Worm (Caenorhabditis elegans) whole organism, L4 larva: ENCODE results near the gene npr-25.
A peak's percentile ranks its signal among the peaks of the same experiment; 100 is the strongest.

Experiments
- F44E2.7 ChIP-seq: fragments of 200-800 bp; sonication (Bioruptor generic); IDR thresholded peaks from 2 replicates; pipeline ENCODE4 v2.1.2; 2022; ENCODE audit warnings: missing genetic modification characterization, missing compliant biosample characterization
- F49E8.2 ChIP-seq: sonication (generic microtip); optimal IDR thresholded peaks from 2 replicates; lab custom pipeline; 2016; ENCODE audit warnings: missing compliant biosample characterization, mild to moderate bottlenecking, missing genetic modification characterization, borderline replicate concordance
- T20F7.1 ChIP-seq: fragments of 200-800 bp; sonication (Bioruptor generic); optimal IDR thresholded peaks from 2 replicates; lab custom pipeline; 2018; ENCODE audit warnings: mild to moderate bottlenecking, missing genetic modification characterization, missing compliant biosample characterization
- Y5F2A.4 ChIP-seq: fragments of 200-800 bp; sonication (Bioruptor generic); optimal IDR thresholded peaks from 2 replicates; lab custom pipeline; 2018; ENCODE audit warnings: mild to moderate bottlenecking, missing genetic modification characterization, missing compliant biosample characterization
- aha-1 ChIP-seq: fragments of 150-350 bp; peaks from one replicate; lab custom pipeline; 2014; ENCODE audit warnings: missing biosample characterization, missing genetic modification characterization
- ceh-20 ChIP-seq: fragments of 200-800 bp; sonication (Bioruptor generic); IDR thresholded peaks from 2 replicates; pipeline ENCODE4 v1.3.6; 2022; ENCODE audit warnings: missing genetic modification reagents, missing genetic modification characterization, missing compliant biosample characterization
- ceh-82 ChIP-seq: sonication (generic microtip); optimal IDR thresholded peaks from 2 replicates; lab custom pipeline; 2017; ENCODE audit warnings: missing biosample characterization, missing genetic modification characterization
- daf-16 ChIP-seq, 3 experiments: sonication (generic microtip); optimal IDR thresholded peaks; 2 replicates each; lab custom pipeline; 2016 to 2017; ENCODE audit warnings: missing genetic modification characterization in 3 of 3, missing genetic modification reagents in 3 of 3, mild to moderate bottlenecking in 2 of 3, missing compliant biosample characterization in 2 of 3, missing biosample characterization in 1 of 3, moderate library complexity in 1 of 3
- dmd-6 ChIP-seq: fragments of 200-800 bp; sonication (Bioruptor generic); IDR thresholded peaks from 2 replicates; pipeline ENCODE4 v1.3.6; 2022; ENCODE audit warnings: missing genetic modification reagents, missing genetic modification characterization, missing compliant biosample characterization
- dmd-8 ChIP-seq: fragments of 200-800 bp; sonication (Bioruptor generic); IDR thresholded peaks from 2 replicates; pipeline ENCODE4 v1.3.6; 2022; ENCODE audit warnings: missing genetic modification characterization, missing compliant biosample characterization
- dve-1 ChIP-seq: sonication (generic microtip); optimal IDR thresholded peaks from 2 replicates; lab custom pipeline; 2017; ENCODE audit warnings: antibody characterized with exemption, mild to moderate bottlenecking, missing genetic modification characterization, missing compliant biosample characterization; ENCODE audit not compliant: insufficient read depth
- egl-43 ChIP-seq: fragments of 200-800 bp; sonication (Bioruptor generic); IDR thresholded peaks from 2 replicates; pipeline ENCODE4 v1.3.6; 2022; ENCODE audit warnings: missing genetic modification reagents, missing genetic modification characterization, missing compliant biosample characterization
- fkh-10 ChIP-seq: fragments of 150-350 bp; optimal IDR thresholded peaks from 2 replicates; lab custom pipeline; 2014; ENCODE audit warnings: missing biosample characterization, missing genetic modification reagents, missing genetic modification characterization
- fos-1 ChIP-seq: fragments of 150-350 bp; optimal IDR thresholded peaks from 2 replicates; lab custom pipeline; 2014; ENCODE audit warnings: missing biosample characterization, missing genetic modification characterization
- hlh-11 ChIP-seq: fragments of 200-800 bp; sonication (Bioruptor generic); optimal IDR thresholded peaks from 2 replicates; lab custom pipeline; 2018; ENCODE audit warnings: mild to moderate bottlenecking, missing genetic modification characterization, missing compliant biosample characterization
- jun-1 ChIP-seq: fragments of 150-350 bp; optimal IDR thresholded peaks from 2 replicates; lab custom pipeline; 2014; ENCODE audit warnings: missing biosample characterization, missing genetic modification reagents, missing genetic modification characterization
- lin-13 ChIP-seq: fragments of 150-350 bp; optimal IDR thresholded peaks from 2 replicates; lab custom pipeline; 2014; ENCODE audit warnings: missing biosample characterization, missing genetic modification reagents, missing genetic modification characterization
- lin-38 ChIP-seq: fragments of 200-800 bp; sonication (Bioruptor generic); IDR thresholded peaks from 2 replicates; pipeline ENCODE4 v1.3.6; 2022; ENCODE audit warnings: missing genetic modification reagents, missing genetic modification characterization, missing compliant biosample characterization
- lin-39 ChIP-seq: fragments of 150-350 bp; optimal IDR thresholded peaks from 2 replicates; lab custom pipeline; 2014; ENCODE audit warnings: missing biosample characterization, missing genetic modification reagents, missing genetic modification characterization
- mxl-2 ChIP-seq: fragments of 200-800 bp; sonication (Bioruptor generic); conservative IDR thresholded peaks from 2 replicates; pipeline ENCODE4 v1.3.6; 2022; ENCODE audit warnings: missing genetic modification reagents, missing genetic modification characterization, missing compliant biosample characterization
- nhr-102 ChIP-seq: sonication (generic microtip); optimal IDR thresholded peaks from 2 replicates; lab custom pipeline; 2016; ENCODE audit warnings: mild to moderate bottlenecking, missing genetic modification characterization, moderate library complexity, missing compliant biosample characterization
- nhr-11 ChIP-seq: fragments of 150-350 bp; optimal IDR thresholded peaks from 2 replicates; lab custom pipeline; 2014; ENCODE audit warnings: missing biosample characterization, missing genetic modification characterization
- nhr-25 ChIP-seq: sonication (generic microtip); optimal IDR thresholded peaks from 2 replicates; lab custom pipeline; 2017; ENCODE audit warnings: missing genetic modification characterization, mild to moderate bottlenecking, missing compliant biosample characterization, antibody characterized with exemption, moderate library complexity, borderline replicate concordance; ENCODE audit not compliant: insufficient read depth
- nhr-28 ChIP-seq: fragments of 150-350 bp; optimal IDR thresholded peaks from 2 replicates; lab custom pipeline; 2014; ENCODE audit warnings: missing biosample characterization, missing genetic modification characterization
- nhr-41 ChIP-seq: fragments of 200-800 bp; sonication (Bioruptor generic); IDR thresholded peaks from 2 replicates; pipeline ENCODE4 v1.3.6; 2022; ENCODE audit warnings: missing genetic modification reagents, missing genetic modification characterization, missing compliant biosample characterization
- nhr-42 ChIP-seq: fragments of 200-800 bp; sonication (Bioruptor generic); IDR thresholded peaks from 2 replicates; pipeline ENCODE4 v1.3.6; 2022; ENCODE audit warnings: missing genetic modification characterization, missing compliant biosample characterization
- nhr-76 ChIP-seq: fragments of 150-350 bp; optimal IDR thresholded peaks from 2 replicates; lab custom pipeline; 2014; ENCODE audit warnings: missing biosample characterization, missing genetic modification characterization
- pha-4 ChIP-seq, 2 experiments: fragments of 150-350 bp in 1 of 2; fragments of 200-800 bp in 1 of 2; sonication (Bioruptor generic) in 1 of 2; IDR thresholded peaks in 1 of 2; optimal IDR thresholded peaks in 1 of 2; 2 replicates each; pipeline versions ENCODE4 v1.3.6 to Lab custom; 2014 to 2022; ENCODE audit warnings: missing genetic modification characterization in 2 of 2, missing genetic modification reagents in 2 of 2, missing biosample characterization in 1 of 2, missing compliant biosample characterization in 1 of 2
- php-3 ChIP-seq: fragments of 200-800 bp; sonication (Bioruptor generic); IDR thresholded peaks from 2 replicates; pipeline ENCODE4 v1.3.6; 2022; ENCODE audit warnings: missing genetic modification reagents, missing genetic modification characterization, missing compliant biosample characterization
- pqm-1 ChIP-seq: sonication (generic microtip); optimal IDR thresholded peaks from 2 replicates; lab custom pipeline; 2017; ENCODE audit warnings: missing biosample characterization, missing genetic modification characterization
- unc-62 ChIP-seq, 3 experiments: fragments of 150-350 bp in 1 of 3; sonication (generic microtip); optimal IDR thresholded peaks in 2 of 3; peaks in 1 of 3; 1 replicate in 1 of 3; 2 replicates in 2 of 3; lab custom pipeline; 2014 to 2017; ENCODE audit warnings: missing biosample characterization in 3 of 3, missing genetic modification characterization in 3 of 3, missing genetic modification reagents in 3 of 3, missing genotype in 1 of 3
- zag-1 ChIP-seq: fragments of 150-350 bp; optimal IDR thresholded peaks from 2 replicates; lab custom pipeline; 2014; ENCODE audit warnings: missing biosample characterization, missing genetic modification characterization
- zfp-2 ChIP-seq: sonication (generic microtip); optimal IDR thresholded peaks from 2 replicates; lab custom pipeline; 2016; ENCODE audit warnings: mild to moderate bottlenecking, missing genetic modification characterization, missing compliant biosample characterization
- ztf-11 ChIP-seq: fragments of 150-350 bp; optimal IDR thresholded peaks from 2 replicates; lab custom pipeline; 2014; ENCODE audit warnings: missing biosample characterization, missing genetic modification characterization

npr-25 gene

ce11 chrV:11308346-11308745, 44.4 kb downstream of the npr-25 start, which contains the start of gene snf-11:
snf-11 (minus strand) TSS chrV:11308446.
- TF ChIP-seq nhr-102 (tag; lab: Kevin White, UChicago) (no peak), Y5F2A.4 (GFP tag; lab: Kevin White, UChicago) (no peak), nhr-25 (tag; lab: Kevin White, UChicago) (no peak), pqm-1 (tag; lab: Kevin White, UChicago) (no peak), dve-1 (tag; lab: Kevin White, UChicago) (no peak), lin-38 (no peak), nhr-41 (GFP tag; lab: Robert Waterston, UW) (no peak), T20F7.1 (GFP tag; lab: Kevin White, UChicago) (no peak), zag-1 (tag; lab: Kevin White, UChicago) (no peak)

- TF ChIP-seq nhr-28 (no peak), F49E8.2 (tag; lab: Kevin White, UChicago) (no peak), jun-1 (no peak), dmd-6 (GFP tag; lab: Robert Waterston, UW) (no peak), zfp-2 (tag; lab: Kevin White, UChicago) (no peak), daf-16 (GFP tag; optimal IDR thresholded peaks at IDR 0.05; lab: Kevin White, UChicago) (peak in 1 of 2 experiments; percentile 11), daf-16 (tag; optimal IDR thresholded peaks at IDR 0.05; lab: Kevin White, UChicago) (no peak), nhr-11 (tag; lab: Kevin White, UChicago) (peak; percentile 9), hlh-11 (peak; percentile 35), php-3 (GFP tag; lab: Robert Waterston, UW) (no peak), ceh-82 (tag; lab: Kevin White, UChicago) (no peak), fos-1 (tag; lab: Kevin White, UChicago) (no peak), F44E2.7 (no peak), lin-39 (tag; lab: Kevin White, UChicago) (no peak), mxl-2 (no peak), nhr-76 (no peak), ceh-20 (GFP tag; lab: Robert Waterston, UW) (peak; percentile 47; the same call in 1 of the 2 replicates)
- TF ChIP-seq, all 104 proteins: peak for 4
These were observed 45.0 kb downstream of the npr-25 start for ce11 chrV:11307781-11308180.

- TF ChIP-seq zag-1 (tag; lab: Kevin White, UChicago) = no peak
- TF ChIP-seq aha-1 = peak; percentile 52
- TF ChIP-seq, all 104 proteins: peak for 1
These were observed 47.9 kb downstream of the npr-25 start, which contains the start of gene srh-45 for ce11 chrV:11304879-11305278. srh-45 (minus strand) TSS chrV:11304979.

- TF ChIP-seq ztf-11 (tag; lab: Kevin White, UChicago) = no peak
- peak; percentile 94 for TF ChIP-seq aha-1
- TF ChIP-seq, all 104 proteins: peak for 1
These were observed 48.6 kb downstream of the npr-25 start for ce11 chrV:11304200-11304599.

ce11 chrV:11302698-11303097, 50.1 kb downstream of the npr-25 start, which contains the start of gene srh-46:
srh-46 (minus strand) TSS chrV:11302886.
- no peak for TF ChIP-seq nhr-42 (GFP tag; lab: Robert Waterston, UW)
- peak; percentile 14 for TF ChIP-seq nhr-28
- TF ChIP-seq dmd-8 (GFP tag; lab: Robert Waterston, UW) = no peak
- TF ChIP-seq pha-4 (GFP tag; IDR thresholded peaks at IDR 0.05; lab: Robert Waterston, UW) = no peak
- TF ChIP-seq pha-4 (tag; optimal IDR thresholded peaks at IDR 0.05; lab: Kevin White, UChicago) = no peak
- TF ChIP-seq lin-13 (GFP tag; lab: Kevin White, UChicago) = no peak
- TF ChIP-seq, all 104 proteins: peak for 1

ce11 chrV:11300539-11300938, 52.3 kb downstream of the npr-25 start, which contains the start of gene srh-47:
srh-47 (minus strand) TSS chrV:11300639.
- no peak for TF ChIP-seq egl-43
- TF ChIP-seq php-3 (GFP tag; lab: Robert Waterston, UW) = no peak
- no peak for TF ChIP-seq ceh-20 (GFP tag; lab: Robert Waterston, UW)
- no peak for TF ChIP-seq dmd-8 (GFP tag; lab: Robert Waterston, UW)
- no peak for TF ChIP-seq daf-16 (GFP tag; optimal IDR thresholded peaks at IDR 0.05; lab: Kevin White, UChicago)
- TF ChIP-seq daf-16 (tag; optimal IDR thresholded peaks at IDR 0.05; lab: Kevin White, UChicago) = no peak
- TF ChIP-seq fkh-10 (GFP tag; lab: Kevin White, UChicago) = no peak
- no peak for TF ChIP-seq F49E8.2 (tag; lab: Kevin White, UChicago)
- peak in 1 of 2 experiments; percentile 42 for TF ChIP-seq unc-62 (GFP tag; optimal IDR thresholded peaks at IDR 0.05 in 1 of 2; lab: Kevin White, UChicago)
- no peak for TF ChIP-seq unc-62 (tag; optimal IDR thresholded peaks at IDR 0.05; lab: Kevin White, UChicago)
